Fruit fly (Drosophila melanogaster) whole organism, embryonic: ENCODE data around the gene pcm.

Experiments
- ATbp ChIP-seq: fragments of 200-800 bp; sonication (Bioruptor generic); optimal IDR thresholded peaks from 2 replicates; lab custom pipeline; 2017; ENCODE audit warnings: missing biosample characterization, mild to moderate bottlenecking, missing genetic modification characterization, missing genetic modification reagents
- CG10267 ChIP-seq: fragments of 200-800 bp; sonication (Bioruptor generic); optimal IDR thresholded peaks from 2 replicates; lab custom pipeline; 2018; ENCODE audit warnings: missing biosample characterization, mild to moderate bottlenecking, missing genetic modification characterization, moderate library complexity
- CG10462 ChIP-seq: fragments of 200-800 bp; sonication (Bioruptor generic); optimal IDR thresholded peaks from 2 replicates; lab custom pipeline; 2016; ENCODE audit warnings: missing biosample characterization, missing genetic modification characterization
- CG11456 ChIP-seq: fragments of 200-800 bp; sonication (Bioruptor generic); IDR thresholded peaks from 3 replicates; pipeline ENCODE4 v1.3.6; 2022; ENCODE audit warnings: missing biosample characterization, missing genetic modification characterization
- CG13123 ChIP-seq: fragments of 200-800 bp; sonication (Bioruptor generic); optimal IDR thresholded peaks from 2 replicates; lab custom pipeline; 2016; ENCODE audit warnings: missing biosample characterization, missing genetic modification characterization
- CG13894 ChIP-seq: fragments of 200-800 bp; sonication (Bioruptor generic); optimal IDR thresholded peaks from 3 replicates; lab custom pipeline; 2018; ENCODE audit warnings: missing biosample characterization, mild to moderate bottlenecking, missing genetic modification characterization, moderate library complexity
- CG1602 ChIP-seq: fragments of 200-800 bp; sonication (Bioruptor generic); optimal IDR thresholded peaks from 3 replicates; lab custom pipeline; 2016; ENCODE audit warnings: missing biosample characterization, missing genetic modification characterization
- CG2116 ChIP-seq: fragments of 200-800 bp; sonication (Bioruptor generic); optimal IDR thresholded peaks from 3 replicates; lab custom pipeline; 2018; ENCODE audit warnings: missing biosample characterization, mild to moderate bottlenecking, missing genetic modification characterization
- CG32532 ChIP-seq: fragments of 200-800 bp; sonication (Bioruptor generic); IDR thresholded peaks from 2 replicates; pipeline ENCODE4 v1.3.6; 2022; ENCODE audit warnings: missing biosample characterization, missing genetic modification characterization
- CG34224 ChIP-seq: fragments of 200-800 bp; sonication (Bioruptor generic); IDR thresholded peaks from 3 replicates; pipeline ENCODE4 v1.3.6; 2022; ENCODE audit warnings: missing biosample characterization, missing genetic modification characterization; ENCODE audit not compliant: partially characterized antibody
- CG34376 ChIP-seq: fragments of 200-800 bp; sonication (Bioruptor generic); optimal IDR thresholded peaks from 2 replicates; lab custom pipeline; 2018; ENCODE audit warnings: missing biosample characterization, mild to moderate bottlenecking, missing genetic modification characterization
- CG42726 ChIP-seq: fragments of 200-800 bp; sonication (Bioruptor generic); IDR thresholded peaks from 2 replicates; pipeline ENCODE4 v1.3.6; 2022; ENCODE audit warnings: missing biosample characterization, missing genetic modification characterization; ENCODE audit not compliant: partially characterized antibody
- CG6765 ChIP-seq: fragments of 200-800 bp; sonication (Bioruptor generic); optimal IDR thresholded peaks from 3 replicates; lab custom pipeline; 2017; ENCODE audit warnings: missing biosample characterization, mild to moderate bottlenecking, missing genetic modification characterization
- CG7556 ChIP-seq: fragments of 200-800 bp; sonication (Bioruptor generic); optimal IDR thresholded peaks from 2 replicates; lab custom pipeline; 2017; ENCODE audit warnings: missing biosample characterization, mild to moderate bottlenecking, missing genetic modification characterization
- CG8924 ChIP-seq: fragments of 200-800 bp; optimal IDR thresholded peaks from 3 replicates; lab custom pipeline; 2019; ENCODE audit warnings: missing biosample characterization, mild to moderate bottlenecking, missing genetic modification characterization, moderate library complexity
- CG9797 ChIP-seq: fragments of 200-800 bp; sonication (Bioruptor generic); optimal IDR thresholded peaks from 3 replicates; lab custom pipeline; 2018; ENCODE audit warnings: missing biosample characterization, mild to moderate bottlenecking, missing genetic modification characterization
- CTCF ChIP-seq: fragments of 200-800 bp; sonication (Bioruptor generic); optimal IDR thresholded peaks from 2 replicates; lab custom pipeline; 2017; ENCODE audit warnings: missing biosample characterization, mild to moderate bottlenecking, missing genetic modification characterization, moderate library complexity
- D19A ChIP-seq: fragments of 200-800 bp; optimal IDR thresholded peaks from 3 replicates; lab custom pipeline; 2019; ENCODE audit warnings: missing biosample characterization, mild to moderate bottlenecking, missing genetic modification characterization, moderate library complexity
- Gug ChIP-seq: fragments of 200-800 bp; sonication (Bioruptor generic); IDR thresholded peaks from 4 replicates; pipeline ENCODE4 v1.3.6; 2022; ENCODE audit warnings: missing biosample characterization, missing genetic modification characterization
- Lim3 ChIP-seq: fragments of 200-800 bp; sonication (Bioruptor generic); IDR thresholded peaks from 2 replicates; pipeline ENCODE4 v1.3.6; 2022; ENCODE audit warnings: missing biosample characterization, missing genetic modification characterization
- Med ChIP-seq: fragments of 200-800 bp; sonication (Bioruptor generic); peaks from one replicate; lab custom pipeline; 2016; ENCODE audit warnings: missing biosample characterization, missing genetic modification characterization, mild to moderate bottlenecking, inconsistent platforms, moderate library complexity
- NFAT ChIP-seq: fragments of 200-800 bp; sonication (Bioruptor generic); IDR thresholded peaks from 2 replicates; pipeline ENCODE4 v1.3.6; 2022; ENCODE audit warnings: missing biosample characterization, missing genetic modification characterization
- Nf-YB ChIP-seq: fragments of 200-800 bp; sonication (Bioruptor generic); optimal IDR thresholded peaks from 3 replicates; lab custom pipeline; 2019; ENCODE audit warnings: missing biosample characterization, mild to moderate bottlenecking, missing genetic modification characterization, moderate library complexity
- Nf-YC ChIP-seq: fragments of 200-800 bp; optimal IDR thresholded peaks from 3 replicates; lab custom pipeline; 2019; ENCODE audit warnings: missing biosample characterization, mild to moderate bottlenecking, missing genetic modification characterization, moderate library complexity
- Pdp1 ChIP-seq, 2 experiments: fragments of 200-800 bp; sonication (Bioruptor generic); optimal IDR thresholded peaks; 3 replicates each; lab custom pipeline; 2016; ENCODE audit warnings: missing biosample characterization in 2 of 2, missing genetic modification characterization in 2 of 2, mild to moderate bottlenecking in 1 of 2, moderate library complexity in 1 of 2
- Usf ChIP-seq: fragments of 200-800 bp; sonication (Bioruptor generic); optimal IDR thresholded peaks from 2 replicates; lab custom pipeline; 2017; ENCODE audit warnings: missing genotype, missing biosample characterization, missing genetic modification characterization
- abd-A ChIP-seq: fragments of 200-800 bp; sonication (Bioruptor generic); optimal IDR thresholded peaks from 3 replicates; lab custom pipeline; 2019; ENCODE audit warnings: missing biosample characterization, mild to moderate bottlenecking, missing genetic modification characterization, moderate library complexity
- amos ChIP-seq: fragments of 200-800 bp; sonication (Bioruptor generic); IDR thresholded peaks from 2 replicates; pipeline ENCODE4 v1.3.6; 2022; ENCODE audit warnings: missing biosample characterization, missing genetic modification characterization; ENCODE audit not compliant: partially characterized antibody
- bigmax ChIP-seq: fragments of 200-800 bp; sonication (Bioruptor generic); optimal IDR thresholded peaks from 2 replicates; lab custom pipeline; 2018; ENCODE audit warnings: missing biosample characterization, mild to moderate bottlenecking, missing genetic modification characterization
- bowl ChIP-seq: fragments of 200-800 bp; sonication (Bioruptor generic); IDR thresholded peaks from 2 replicates; pipeline ENCODE4 v1.3.6; 2022; ENCODE audit warnings: missing biosample characterization, missing genetic modification characterization
- cad ChIP-seq: fragments of >200 bp; optimal IDR thresholded peaks from 2 replicates; lab custom pipeline; 2017; ENCODE audit warnings: missing biosample characterization, missing genetic modification characterization
- cg ChIP-seq: fragments of 200-800 bp; sonication (Bioruptor generic); optimal IDR thresholded peaks from 3 replicates; lab custom pipeline; 2019; ENCODE audit warnings: missing biosample characterization, mild to moderate bottlenecking, missing genetic modification characterization, moderate library complexity
- croc ChIP-seq: fragments of 200-800 bp; sonication (Bioruptor generic); conservative IDR thresholded peaks from 3 replicates; pipeline ENCODE4 v1.3.6; 2022; ENCODE audit warnings: missing biosample characterization, missing genetic modification characterization
- ftz-f1 ChIP-seq: fragments of 200-800 bp; sonication (Bioruptor generic); optimal IDR thresholded peaks from 2 replicates; lab custom pipeline; 2016; ENCODE audit warnings: missing biosample characterization, missing genetic modification characterization
- gsb ChIP-seq: fragments of 200-800 bp; sonication (Bioruptor generic); IDR thresholded peaks from 2 replicates; pipeline ENCODE4 v1.3.6; 2022; ENCODE audit warnings: missing biosample characterization, missing genetic modification characterization
- ham ChIP-seq: fragments of 200-800 bp; sonication (Bioruptor generic); IDR thresholded peaks from 2 replicates; pipeline ENCODE4 v1.3.6; 2022; ENCODE audit warnings: missing biosample characterization, missing genetic modification characterization
- hth ChIP-seq: fragments of >200 bp; optimal IDR thresholded peaks from 2 replicates; lab custom pipeline; 2017; ENCODE audit warnings: inconsistent platforms
- phol ChIP-seq: fragments of 200-800 bp; sonication (Bioruptor generic); optimal IDR thresholded peaks from 3 replicates; lab custom pipeline; 2018; ENCODE audit warnings: missing biosample characterization, mild to moderate bottlenecking, missing genetic modification characterization, moderate library complexity
- seq ChIP-seq: fragments of 200-800 bp; sonication (Bioruptor generic); IDR thresholded peaks from 2 replicates; pipeline ENCODE4 v1.3.6; 2022; ENCODE audit warnings: missing biosample characterization, missing genetic modification characterization
- sqz ChIP-seq: fragments of 200-800 bp; sonication (Bioruptor generic); optimal IDR thresholded peaks from 3 replicates; lab custom pipeline; 2018; ENCODE audit warnings: missing biosample characterization, mild to moderate bottlenecking, missing genetic modification characterization
- ssp ChIP-seq: fragments of 200-800 bp; sonication (Bioruptor generic); IDR thresholded peaks from 2 replicates; pipeline ENCODE4 v1.3.6; 2022; ENCODE audit warnings: missing biosample characterization, missing genetic modification characterization
- sug ChIP-seq: fragments of 200-800 bp; optimal IDR thresholded peaks from 2 replicates; lab custom pipeline; 2019; ENCODE audit warnings: missing biosample characterization, mild to moderate bottlenecking, missing genetic modification characterization, moderate library complexity

The pcm gene

dm6 chrX:19491984-19492584 is at the start of gene pcm, which contains the start of gene ND-18 (continued):
- TF ChIP-seq ftz-f1 (GFP tag; lab: Kevin White, UChicago) (no peak), CG32532 (no peak), abd-A (tag; lab: Kevin White, UChicago) (no peak), CG42726 (GFP tag; lab: Robert Waterston, UW) (no peak), CG13123 (no peak), cad (GFP tag; lab: Kevin White, UChicago) (no peak), sqz (no peak), CG9797 (GFP tag; lab: Kevin White, UChicago) (peak; percentile 79), CG6765 (no peak), CG34376 (no peak), sug (tag; lab: Kevin White, UChicago) (no peak), croc (GFP tag; lab: Robert Waterston, UW) (no peak), Med (GFP tag; lab: Kevin White, UChicago) (peak; percentile 61), CG13894 (tag; lab: Kevin White, UChicago) (no peak), hth (lab: Kevin White, UChicago) (no peak), CG10267 (tag; lab: Kevin White, UChicago) (peak; percentile 54), amos (GFP tag; lab: Robert Waterston, UW) (peak; percentile 18), Lim3 (GFP tag; lab: Robert Waterston, UW) (no peak), CG7556 (no peak), CG34224 (GFP tag; lab: Robert Waterston, UW) (0 out of 3 replicates have a peak, but pooled peaks have one; percentile 22), CG11456 (no peak), ham (GFP tag; lab: Robert Waterston, UW) (no peak), ssp (GFP tag; lab: Robert Waterston, UW) (no peak), CG1602 (GFP tag; lab: Kevin White, UChicago) (no peak), bigmax (GFP tag; lab: Kevin White, UChicago) (no peak), bowl (no peak), ATbp (GFP tag; lab: Kevin White, UChicago) (no peak), phol (tag; lab: Kevin White, UChicago) (peak; percentile 35), Usf (GFP tag; lab: Kevin White, UChicago) (no peak)

- TF ChIP-seq Nf-YC (tag; lab: Kevin White, UChicago) (peak; percentile 88), CTCF (GFP tag; lab: Kevin White, UChicago) (no peak), cg (GFP tag; lab: Kevin White, UChicago) (peak; percentile 26), Nf-YB (peak; percentile 88), seq (GFP tag; lab: Robert Waterston, UW) (peak; percentile 9; the same call in 1 of the 2 replicates), CG42726 (GFP tag; lab: Robert Waterston, UW) (no peak), gsb (GFP tag; lab: Robert Waterston, UW) (no peak)
These were observed 43.6 kb upstream of the pcm start for dm6 chrX:19535394-19535793.

DNA sequence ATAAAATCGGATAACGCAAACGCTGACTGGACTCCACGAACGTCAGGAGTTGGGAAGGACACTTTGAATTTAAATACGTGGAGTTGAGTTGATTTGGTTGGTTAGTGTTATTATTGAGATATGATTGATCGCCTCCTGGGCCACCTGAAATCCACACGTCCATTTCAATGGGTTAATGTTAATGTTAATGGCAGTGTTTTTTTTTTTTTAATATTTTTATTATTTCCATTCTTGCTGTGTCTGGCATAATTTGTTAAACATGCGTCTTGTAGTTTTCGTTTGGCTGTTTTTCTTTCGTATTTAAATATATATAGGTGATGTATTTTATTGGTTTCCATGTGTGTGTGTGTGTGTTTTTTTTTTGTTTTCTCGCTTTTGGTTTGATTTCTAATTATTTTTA is 39.8 kb upstream of the pcm start, which contains the start of gene CG12231:
CG12231 (minus strand) TSS at position 101 of the 400 bp plus-strand sequence.
- TF ChIP-seq Gug (GFP tag; lab: Robert Waterston, UW): no peak
- no peak for TF ChIP-seq CG10462 (GFP tag; lab: Kevin White, UChicago)
- no peak for TF ChIP-seq D19A (tag; lab: Kevin White, UChicago)
- TF ChIP-seq NFAT (GFP tag; lab: Robert Waterston, UW): no peak
- no peak for TF ChIP-seq CG8924 (tag; lab: Kevin White, UChicago)
- no peak for TF ChIP-seq Pdp1 (GFP tag; optimal IDR thresholded peaks at IDR 0.05; lab: Kevin White, UChicago)
- TF ChIP-seq CG2116 (GFP tag; lab: Kevin White, UChicago): no peak
